Worm (Caenorhabditis elegans) whole organism, young adult: Measurements from ENCODE around the gene actl-1.

ENCODE experiments used
- B0336.3 ChIP-seq: fragments of 200-800 bp; sonication (Bioruptor generic); IDR thresholded peaks from 2 replicates; pipeline ENCODE4 v1.3.6; 2022; ENCODE audit warnings: missing genetic modification characterization, missing compliant biosample characterization
- F10E7.11 ChIP-seq: sonication (generic microtip); optimal IDR thresholded peaks from 2 replicates; lab custom pipeline; 2017; ENCODE audit warnings: mild to moderate bottlenecking, missing genetic modification characterization, moderate library complexity, missing compliant biosample characterization
- F22D6.2 ChIP-seq: sonication (generic microtip); optimal IDR thresholded peaks from 2 replicates; lab custom pipeline; 2016; ENCODE audit warnings: mild to moderate bottlenecking, missing genetic modification characterization, missing compliant biosample characterization
- F23B12.7 ChIP-seq: sonication (generic microtip); optimal IDR thresholded peaks from 2 replicates; lab custom pipeline; 2017; ENCODE audit warnings: missing genetic modification characterization, mild to moderate bottlenecking, missing compliant biosample characterization, antibody characterized with exemption, moderate library complexity; ENCODE audit not compliant: insufficient read depth
- F33H1.4 ChIP-seq: fragments of 200-800 bp; sonication (Bioruptor generic); IDR thresholded peaks from 2 replicates; pipeline ENCODE4 v1.3.6; 2022; ENCODE audit warnings: missing genetic modification reagents, missing genetic modification characterization, missing compliant biosample characterization
- F49E8.2 ChIP-seq: sonication (generic microtip); optimal IDR thresholded peaks from 3 replicates; lab custom pipeline; 2017; ENCODE audit warnings: missing genetic modification characterization, mild to moderate bottlenecking, missing compliant biosample characterization, antibody characterized with exemption, moderate library complexity; ENCODE audit not compliant: insufficient read depth
- F52B5.7 ChIP-seq: sonication (generic microtip); optimal IDR thresholded peaks from 2 replicates; lab custom pipeline; 2016; ENCODE audit warnings: mild to moderate bottlenecking, missing genetic modification characterization, missing compliant biosample characterization
- K11D2.4 ChIP-seq: fragments of 200-800 bp; sonication (Bioruptor generic); IDR thresholded peaks from 2 replicates; pipeline ENCODE4 v1.3.6; 2022; ENCODE audit warnings: missing genetic modification reagents, missing genetic modification characterization, missing compliant biosample characterization
- Y53F4B.3 ChIP-seq: fragments of 200-800 bp; sonication (Bioruptor generic); IDR thresholded peaks from 2 replicates; pipeline ENCODE4 v1.3.6; 2022; ENCODE audit warnings: missing genetic modification reagents, missing genetic modification characterization, missing compliant biosample characterization
- Y79H2A.3 ChIP-seq: fragments of 200-800 bp; sonication (Bioruptor generic); conservative IDR thresholded peaks from 2 replicates; pipeline ENCODE4 v1.3.6; 2022; ENCODE audit warnings: missing genetic modification reagents, missing genetic modification characterization, missing compliant biosample characterization
- ama-1 ChIP-seq, 3 experiments: fragments of 150-350 bp in 1 of 3; sonication (generic microtip) in 2 of 3; optimal IDR thresholded peaks; 2 replicates each; lab custom pipeline; 2014 to 2018; ENCODE audit warnings: missing biosample characterization in 2 of 3, missing genetic modification characterization in 2 of 3, missing genetic modification reagents in 2 of 3
- aptf-2 ChIP-seq: fragments of 200-800 bp; sonication (Bioruptor generic); conservative IDR thresholded peaks from 2 replicates; pipeline ENCODE4 v1.3.6; 2022; ENCODE audit warnings: missing genetic modification reagents, missing genetic modification characterization, missing compliant biosample characterization
- aptf-3 ChIP-seq: fragments of 200-800 bp; sonication (Bioruptor generic); IDR thresholded peaks from 2 replicates; pipeline ENCODE4 v1.3.6; 2022; ENCODE audit warnings: missing genetic modification characterization, missing compliant biosample characterization
- atf-7 ChIP-seq: sonication (generic microtip); optimal IDR thresholded peaks from 2 replicates; lab custom pipeline; 2017; ENCODE audit warnings: mild to moderate bottlenecking, missing genetic modification characterization, missing compliant biosample characterization
- athp-1 ChIP-seq: sonication (generic microtip); optimal IDR thresholded peaks from 2 replicates; lab custom pipeline; 2017; ENCODE audit warnings: mild to moderate bottlenecking, missing genetic modification characterization, missing compliant biosample characterization
- attf-5 ChIP-seq: fragments of 200-800 bp; sonication (Bioruptor generic); optimal IDR thresholded peaks from 2 replicates; lab custom pipeline; 2018; ENCODE audit warnings: mild to moderate bottlenecking, missing genetic modification characterization, missing compliant biosample characterization
- ceh-100 ChIP-seq: fragments of 200-800 bp; sonication (Bioruptor generic); IDR thresholded peaks from 2 replicates; pipeline ENCODE4 v1.3.6; 2022; ENCODE audit warnings: missing genetic modification reagents, missing genetic modification characterization, missing compliant biosample characterization
- ceh-91 ChIP-seq: fragments of 200-800 bp; sonication (Bioruptor generic); IDR thresholded peaks from 2 replicates; pipeline ENCODE4 v1.3.6; 2022; ENCODE audit warnings: missing genetic modification reagents, missing genetic modification characterization, missing compliant biosample characterization
- die-1 ChIP-seq: sonication (generic microtip); optimal IDR thresholded peaks from 2 replicates; lab custom pipeline; 2016; ENCODE audit warnings: missing genotype, mild to moderate bottlenecking, missing genetic modification characterization, missing compliant biosample characterization
- dox-1 ChIP-seq: fragments of 200-800 bp; sonication (Bioruptor generic); IDR thresholded peaks from 2 replicates; pipeline ENCODE4 v1.3.6; 2022; ENCODE audit warnings: missing genetic modification reagents, missing genetic modification characterization, missing compliant biosample characterization
- dpff-1 ChIP-seq: sonication (generic microtip); optimal IDR thresholded peaks from 2 replicates; lab custom pipeline; 2017; ENCODE audit warnings: mild to moderate bottlenecking, missing genetic modification characterization, missing compliant biosample characterization
- dpl-1 ChIP-seq: fragments of 150-350 bp; optimal IDR thresholded peaks from 2 replicates; lab custom pipeline; 2014; ENCODE audit warnings: missing biosample characterization, missing genetic modification reagents, missing genetic modification characterization
- egl-44 ChIP-seq: fragments of 200-800 bp; sonication (Bioruptor generic); IDR thresholded peaks from 2 replicates; pipeline ENCODE4 v1.3.6; 2022; ENCODE audit warnings: missing genetic modification reagents, missing genetic modification characterization, missing compliant biosample characterization
- egrh-3 ChIP-seq: fragments of 200-800 bp; sonication (Bioruptor generic); IDR thresholded peaks from 2 replicates; pipeline ENCODE4 v1.3.6; 2022; ENCODE audit warnings: missing genetic modification reagents, missing genetic modification characterization, missing compliant biosample characterization
- ekl-4 ChIP-seq: fragments of 200-800 bp; sonication (Bioruptor generic); IDR thresholded peaks from 2 replicates; pipeline ENCODE4 v1.3.6; 2022; ENCODE audit warnings: missing genetic modification reagents, missing genetic modification characterization, missing compliant biosample characterization
- gei-17 ChIP-seq: fragments of 200-800 bp; sonication (Bioruptor generic); optimal IDR thresholded peaks from 2 replicates; lab custom pipeline; 2018; ENCODE audit warnings: mild to moderate bottlenecking, missing genetic modification characterization, missing compliant biosample characterization
- him-1 ChIP-seq: sonication (generic microtip); optimal IDR thresholded peaks from 2 replicates; lab custom pipeline; 2016; ENCODE audit warnings: missing genotype, missing genetic modification reagents, missing genetic modification characterization, missing compliant biosample characterization
- hlh-12 ChIP-seq: sonication (generic microtip); optimal IDR thresholded peaks from 2 replicates; lab custom pipeline; 2016; ENCODE audit warnings: missing genetic modification characterization, missing compliant biosample characterization
- hmg-20 ChIP-seq: fragments of 200-800 bp; sonication (Bioruptor generic); IDR thresholded peaks from 2 replicates; pipeline ENCODE4 v1.3.6; 2022; ENCODE audit warnings: missing genetic modification reagents, missing genetic modification characterization, missing compliant biosample characterization
- lin-35 ChIP-seq, 3 experiments: fragments of 150-350 bp in 2 of 3; sonication (generic microtip) in 1 of 3; optimal IDR thresholded peaks; 2 replicates each; lab custom pipeline; 2014 to 2018; ENCODE audit warnings: missing biosample characterization in 3 of 3, missing genetic modification characterization in 3 of 3, missing genetic modification reagents in 3 of 3
- lsl-1 ChIP-seq: fragments of 200-800 bp; sonication (Bioruptor generic); optimal IDR thresholded peaks from 2 replicates; lab custom pipeline; 2018; ENCODE audit warnings: mild to moderate bottlenecking, missing genetic modification characterization, moderate library complexity, missing compliant biosample characterization
- madf-10 ChIP-seq: sonication (generic microtip); optimal IDR thresholded peaks from 2 replicates; lab custom pipeline; 2016; ENCODE audit warnings: mild to moderate bottlenecking, missing genetic modification characterization, missing compliant biosample characterization
- madf-3 ChIP-seq: fragments of 200-800 bp; sonication (Bioruptor generic); IDR thresholded peaks from 2 replicates; pipeline ENCODE4 v1.3.6; 2022; ENCODE audit warnings: missing genetic modification reagents, missing genetic modification characterization, missing compliant biosample characterization
- mcd-1 ChIP-seq: fragments of 200-800 bp; sonication (Bioruptor generic); IDR thresholded peaks from 2 replicates; pipeline ENCODE4 v1.3.6; 2022; ENCODE audit warnings: missing genetic modification reagents, missing genetic modification characterization, missing compliant biosample characterization
- nhr-179 ChIP-seq: sonication (generic microtip); optimal IDR thresholded peaks from 2 replicates; lab custom pipeline; 2016; ENCODE audit warnings: mild to moderate bottlenecking, missing genetic modification characterization, missing compliant biosample characterization
- nhr-90 ChIP-seq: sonication (generic microtip); optimal IDR thresholded peaks from 2 replicates; lab custom pipeline; 2016; ENCODE audit warnings: missing genotype, mild to moderate bottlenecking, missing genetic modification characterization, missing compliant biosample characterization
- pha-4 ChIP-seq: fragments of 150-350 bp; sonication (generic microtip); optimal IDR thresholded peaks from 2 replicates; lab custom pipeline; 2014; ENCODE audit warnings: missing biosample characterization, missing genetic modification reagents, missing genetic modification characterization
- rec-8 ChIP-seq, 2 experiments: sonication (generic microtip); optimal IDR thresholded peaks; 2 replicates each; lab custom pipeline; 2016; ENCODE audit warnings: mild to moderate bottlenecking in 2 of 2, missing genetic modification characterization in 2 of 2, missing genetic modification reagents in 2 of 2, missing genotype in 2 of 2, missing biosample characterization in 1 of 2, missing compliant biosample characterization in 1 of 2, moderate library complexity in 1 of 2
- sea-2 ChIP-seq: fragments of 200-800 bp; sonication (Bioruptor generic); IDR thresholded peaks from 2 replicates; pipeline ENCODE4 v1.3.6; 2022; ENCODE audit warnings: missing genetic modification characterization, missing compliant biosample characterization
- snpc-1.1 ChIP-seq: sonication (generic microtip); optimal IDR thresholded peaks from 2 replicates; lab custom pipeline; 2017; ENCODE audit warnings: missing genetic modification characterization, mild to moderate bottlenecking, missing compliant biosample characterization, antibody characterized with exemption, moderate library complexity, missing genotype, missing genetic modification reagents; ENCODE audit not compliant: insufficient read depth
- snpc-3.4 ChIP-seq: sonication (generic microtip); optimal IDR thresholded peaks from 2 replicates; lab custom pipeline; 2017; ENCODE audit warnings: missing genetic modification characterization, mild to moderate bottlenecking, missing compliant biosample characterization, antibody characterized with exemption, moderate library complexity, missing genotype, missing genetic modification reagents
- snpc-4 ChIP-seq, 5 experiments: fragments of 150-350 bp in 1 of 5; sonication (generic microtip) in 4 of 5; optimal IDR thresholded peaks; 2 replicates each; lab custom pipeline; 2014 to 2018; ENCODE audit warnings: missing genetic modification characterization in 5 of 5, missing biosample characterization in 3 of 5, antibody characterized with exemption in 2 of 5, mild to moderate bottlenecking in 2 of 5, missing compliant biosample characterization in 2 of 5, missing genotype in 2 of 5, moderate library complexity in 2 of 5, missing genetic modification reagents in 1 of 5
- tbp1 ChIP-seq: fragments of 200-800 bp; sonication (Bioruptor generic); optimal IDR thresholded peaks from 2 replicates; lab custom pipeline; 2018; ENCODE audit warnings: mild to moderate bottlenecking, missing genetic modification characterization, missing compliant biosample characterization
- unc-130 ChIP-seq: sonication (generic microtip); optimal IDR thresholded peaks from 2 replicates; lab custom pipeline; 2016; ENCODE audit warnings: missing genetic modification reagents, missing genetic modification characterization, missing compliant biosample characterization
- xnd-1 ChIP-seq: sonication (generic microtip); optimal IDR thresholded peaks from 2 replicates; lab custom pipeline; 2016; ENCODE audit warnings: missing genotype, missing genetic modification reagents, missing genetic modification characterization, missing compliant biosample characterization
- ztf-25 ChIP-seq: fragments of 200-800 bp; sonication (Bioruptor generic); IDR thresholded peaks from 2 replicates; pipeline ENCODE4 v1.3.6; 2022; ENCODE audit warnings: missing genetic modification reagents, missing genetic modification characterization, missing compliant biosample characterization
- ztf-3 ChIP-seq: fragments of 200-800 bp; sonication (Bioruptor generic); optimal IDR thresholded peaks from 2 replicates; lab custom pipeline; 2018; ENCODE audit warnings: mild to moderate bottlenecking, missing genetic modification characterization, missing compliant biosample characterization

The actl-1 gene

ce11 chrX:6522634-6523070, 23.0 kb upstream of the actl-1 start (continued):
- TF ChIP-seq egl-44 (GFP tag; lab: Robert Waterston, UW) (no peak; the same call in 1 of the 2 replicates), snpc-1.1 (no peak), athp-1 (tag; lab: Kevin White, UChicago) (no peak), ekl-4 (GFP tag; lab: Robert Waterston, UW) (peak; percentile 71), K11D2.4 (GFP tag; lab: Robert Waterston, UW) (0 out of 2 replicates have a peak, but pooled peaks have one; percentile 21), Y53F4B.3 (GFP tag; lab: Robert Waterston, UW) (no peak), lsl-1 (GFP tag; lab: Kevin White, UChicago) (no peak), ceh-100 (GFP tag; lab: Robert Waterston, UW) (no peak), ceh-91 (GFP tag; lab: Robert Waterston, UW) (no peak), dpl-1 (GFP tag; lab: Kevin White, UChicago) (no peak), snpc-4 (GFP tag; optimal IDR thresholded peaks at IDR 0.05; lab: Kevin White, UChicago) (no peak), snpc-4 (tag; optimal IDR thresholded peaks at IDR 0.05; lab: Kevin White, UChicago) (no peak), B0336.3 (GFP tag; lab: Robert Waterston, UW) (peak; percentile 92), F52B5.7 (tag; lab: Kevin White, UChicago) (no peak), atf-7 (peak; percentile 93), pha-4 (peak; percentile 8), attf-5 (GFP tag; lab: Kevin White, UChicago) (no peak), F10E7.11 (tag; lab: Kevin White, UChicago) (peak; percentile 73), Y79H2A.3 (GFP tag; lab: Robert Waterston, UW) (no peak), gei-17 (GFP tag; lab: Kevin White, UChicago) (peak; percentile 55), hlh-12 (tag; lab: Kevin White, UChicago) (no peak), snpc-3.4 (tag; lab: Kevin White, UChicago) (no peak), ama-1 (optimal IDR thresholded peaks at IDR 0.05; lab: Kevin White, UChicago) (peak; percentile 15), ama-1 (GFP tag; optimal IDR thresholded peaks at IDR 0.05; lab: Kevin White, UChicago) (no peak), ztf-25 (GFP tag; lab: Robert Waterston, UW) (no peak), mcd-1 (GFP tag; lab: Robert Waterston, UW) (no peak; the same call in 1 of the 2 replicates), F49E8.2 (tag; lab: Kevin White, UChicago) (no peak), tbp1 (GFP tag; lab: Kevin White, UChicago) (no peak), sea-2 (GFP tag; lab: Robert Waterston, UW) (0 out of 2 replicates have a peak, but pooled peaks have one; percentile 24), egrh-3 (GFP tag; lab: Robert Waterston, UW) (no peak), unc-130 (GFP tag; lab: Kevin White, UChicago) (no peak), nhr-179 (tag; lab: Kevin White, UChicago) (no peak), F23B12.7 (tag; lab: Kevin White, UChicago) (no peak), madf-3 (GFP tag; lab: Robert Waterston, UW) (0 out of 2 replicates have a peak, but pooled peaks have one; percentile 79), madf-10 (tag; lab: Kevin White, UChicago) (peak; percentile 14), die-1 (tag; lab: Kevin White, UChicago) (no peak), aptf-3 (GFP tag; lab: Robert Waterston, UW) (no peak), ztf-3 (GFP tag; lab: Kevin White, UChicago) (peak; percentile 4), F22D6.2 (tag; lab: Kevin White, UChicago) (no peak), F33H1.4 (GFP tag; lab: Robert Waterston, UW) (no peak), rec-8 (tag; optimal IDR thresholded peaks at IDR 0.05; lab: Kevin White, UChicago) (no peak), nhr-90 (tag; lab: Kevin White, UChicago) (peak; percentile 85), xnd-1 (tag; lab: Kevin White, UChicago) (no peak), hmg-20 (GFP tag; lab: Robert Waterston, UW) (peak; percentile 49; the same call in 1 of the 2 replicates), lin-35 (GFP tag; optimal IDR thresholded peaks at IDR 0.05; lab: Kevin White, UChicago) (no peak), aptf-2 (GFP tag; lab: Robert Waterston, UW) (no peak), him-1 (tag; lab: Kevin White, UChicago) (no peak), dox-1 (GFP tag; lab: Robert Waterston, UW) (no peak), dpff-1 (peak; percentile 58)
